Fruit fly (Drosophila melanogaster) whole organism, embryonic: ENCODE results near the gene CG14655.
A peak's percentile ranks its signal among the peaks of the same experiment; 100 is the strongest.

Experiments used
- CG11398 ChIP-seq: fragments of 200-800 bp; sonication (Bioruptor generic); optimal IDR thresholded peaks from 2 replicates; lab custom pipeline; 2016; ENCODE audit warnings: missing biosample characterization, missing genetic modification characterization
- CG11456 ChIP-seq: fragments of 200-800 bp; sonication (Bioruptor generic); IDR thresholded peaks from 3 replicates; pipeline ENCODE4 v1.3.6; 2022; ENCODE audit warnings: missing biosample characterization, missing genetic modification characterization
- CG12236 ChIP-seq: fragments of 200-800 bp; sonication (Bioruptor generic); optimal IDR thresholded peaks from 2 replicates; lab custom pipeline; 2016; ENCODE audit warnings: missing biosample characterization, missing genetic modification characterization
- CG1233 ChIP-seq: fragments of 200-800 bp; sonication (Bioruptor generic); optimal IDR thresholded peaks from 4 replicates; lab custom pipeline; 2018; ENCODE audit warnings: missing biosample characterization, mild to moderate bottlenecking, missing genetic modification characterization
- CG14014 ChIP-seq: fragments of 200-800 bp; sonication (Bioruptor generic); IDR thresholded peaks from 2 replicates; pipeline ENCODE4 v1.3.6; 2022; ENCODE audit warnings: missing biosample characterization, missing genetic modification characterization
- CG14965 ChIP-seq: fragments of 200-800 bp; sonication (Bioruptor generic); optimal IDR thresholded peaks from 2 replicates; lab custom pipeline; 2016; ENCODE audit warnings: missing biosample characterization, missing genetic modification characterization, borderline replicate concordance
- CG15269 ChIP-seq: fragments of 200-800 bp; sonication (Bioruptor generic); optimal IDR thresholded peaks from 2 replicates; lab custom pipeline; 2018; ENCODE audit warnings: missing biosample characterization, mild to moderate bottlenecking, missing genetic modification characterization, moderate library complexity
- CG17385 ChIP-seq: fragments of 200-800 bp; sonication (Bioruptor generic); optimal IDR thresholded peaks from 3 replicates; lab custom pipeline; 2018; ENCODE audit warnings: missing biosample characterization, mild to moderate bottlenecking, missing genetic modification characterization
- CG2202 ChIP-seq: fragments of 200-800 bp; sonication (Bioruptor generic); optimal IDR thresholded peaks from 2 replicates; lab custom pipeline; 2018; ENCODE audit warnings: missing biosample characterization, mild to moderate bottlenecking, missing genetic modification characterization
- CG31224 ChIP-seq: fragments of 200-800 bp; sonication (Bioruptor generic); IDR thresholded peaks from 2 replicates; pipeline ENCODE4 v1.3.6; 2022; ENCODE audit warnings: missing biosample characterization, missing genetic modification characterization
- CG3726 ChIP-seq: fragments of 200-800 bp; sonication (Bioruptor generic); IDR thresholded peaks from 3 replicates; pipeline ENCODE4, ENCODE4 v1.3.6; 2022; ENCODE audit warnings: missing biosample characterization, missing genetic modification characterization
- CG3847 ChIP-seq: fragments of 200-800 bp; sonication (Bioruptor generic); IDR thresholded peaks from 2 replicates; pipeline ENCODE4 v1.3.6; 2022; ENCODE audit warnings: missing biosample characterization, missing genetic modification characterization
- CG4360 ChIP-seq: fragments of 200-800 bp; sonication (Bioruptor generic); IDR thresholded peaks from 2 replicates; pipeline ENCODE4 v1.3.6; 2022; ENCODE audit warnings: missing biosample characterization, missing genetic modification characterization
- CG43689 ChIP-seq: fragments of 200-800 bp; sonication (Bioruptor generic); IDR thresholded peaks from 2 replicates; pipeline ENCODE4 v1.3.6; 2022; ENCODE audit warnings: missing biosample characterization, missing genetic modification characterization
- CG7271 ChIP-seq: fragments of 200-800 bp; sonication (Bioruptor generic); optimal IDR thresholded peaks from 2 replicates; lab custom pipeline; 2018; ENCODE audit warnings: missing biosample characterization, mild to moderate bottlenecking, missing genetic modification characterization, moderate library complexity
- CG8089 ChIP-seq: fragments of 200-800 bp; sonication (Bioruptor generic); optimal IDR thresholded peaks from 3 replicates; lab custom pipeline; 2016; ENCODE audit warnings: missing biosample characterization, missing genetic modification characterization
- CG8944 ChIP-seq: fragments of 200-800 bp; sonication (Bioruptor generic); optimal IDR thresholded peaks from 3 replicates; lab custom pipeline; 2016; ENCODE audit warnings: missing biosample characterization, missing genetic modification characterization
- Dip3 ChIP-seq: fragments of 200-800 bp; sonication (Bioruptor generic); optimal IDR thresholded peaks from 3 replicates; lab custom pipeline; 2016; ENCODE audit warnings: missing biosample characterization, missing genetic modification characterization
- Dref ChIP-seq: fragments of 200-800 bp; sonication (Bioruptor generic); IDR thresholded peaks from 2 replicates; pipeline ENCODE4 v1.3.6; 2022; ENCODE audit warnings: missing biosample characterization, missing genetic modification characterization
- E2f2 ChIP-seq: fragments of 200-800 bp; sonication (Bioruptor generic); IDR thresholded peaks from 2 replicates; pipeline ENCODE4 v1.3.6; 2022; ENCODE audit warnings: missing biosample characterization, missing genetic modification characterization
- GATAe ChIP-seq: fragments of 200-800 bp; sonication (Bioruptor generic); conservative IDR thresholded peaks from 2 replicates; pipeline ENCODE4 v1.3.6; 2022; ENCODE audit warnings: missing biosample characterization, missing genetic modification characterization
- HHEX ChIP-seq: fragments of 200-800 bp; sonication (Bioruptor generic); optimal IDR thresholded peaks from 3 replicates; lab custom pipeline; 2017; ENCODE audit warnings: missing biosample characterization, mild to moderate bottlenecking, missing genetic modification characterization, missing genetic modification reagents
- Myb ChIP-seq: fragments of 200-800 bp; sonication (Bioruptor generic); optimal IDR thresholded peaks from 2 replicates; lab custom pipeline; 2016; ENCODE audit warnings: missing biosample characterization, missing genetic modification characterization
- Nf-YB ChIP-seq: fragments of 200-800 bp; sonication (Bioruptor generic); optimal IDR thresholded peaks from 3 replicates; lab custom pipeline; 2019; ENCODE audit warnings: missing biosample characterization, mild to moderate bottlenecking, missing genetic modification characterization, moderate library complexity
- Oaz ChIP-seq: fragments of 200-800 bp; sonication (Bioruptor generic); IDR thresholded peaks from 2 replicates; pipeline ENCODE4 v1.3.6; 2022; ENCODE audit warnings: missing biosample characterization, missing genetic modification characterization
- Sry-β ChIP-seq: fragments of 200-800 bp; sonication (Bioruptor generic); optimal IDR thresholded peaks from 2 replicates; lab custom pipeline; 2018; ENCODE audit warnings: missing biosample characterization, mild to moderate bottlenecking, missing genetic modification characterization, moderate library complexity
- Xbp1 ChIP-seq: fragments of 200-800 bp; sonication (Bioruptor generic); optimal IDR thresholded peaks from 3 replicates; lab custom pipeline; 2016; ENCODE audit warnings: missing biosample characterization, mild to moderate bottlenecking, missing genetic modification characterization
- caup ChIP-seq: fragments of 200-800 bp; sonication (Bioruptor generic); optimal IDR thresholded peaks from 3 replicates; lab custom pipeline; 2017; ENCODE audit warnings: missing biosample characterization, mild to moderate bottlenecking, missing genetic modification characterization, moderate library complexity; ENCODE audit not compliant: severe bottlenecking
- crp ChIP-seq, 2 experiments: fragments of 200-800 bp; sonication (Bioruptor generic); optimal IDR thresholded peaks; 2 replicates in 1 of 2; 3 replicates in 1 of 2; lab custom pipeline; 2017; ENCODE audit warnings: missing biosample characterization in 2 of 2, missing genetic modification characterization in 2 of 2, mild to moderate bottlenecking in 1 of 2, moderate library complexity in 1 of 2
- danr ChIP-seq: fragments of 200-800 bp; sonication (Bioruptor generic); IDR thresholded peaks from 2 replicates; pipeline ENCODE4 v1.3.6; 2022; ENCODE audit warnings: missing biosample characterization, missing genetic modification characterization
- dmrt11E ChIP-seq: fragments of 200-800 bp; sonication (Bioruptor generic); optimal IDR thresholded peaks from 3 replicates; lab custom pipeline; 2018; ENCODE audit warnings: missing biosample characterization, mild to moderate bottlenecking, missing genetic modification characterization, moderate library complexity
- esg ChIP-seq: fragments of 200-800 bp; sonication (Bioruptor generic); conservative IDR thresholded peaks from 2 replicates; pipeline ENCODE4 v1.3.6; 2022; ENCODE audit warnings: missing biosample characterization, missing genetic modification characterization
- fd96Cb ChIP-seq: fragments of 200-800 bp; sonication (Bioruptor generic); optimal IDR thresholded peaks from 2 replicates; lab custom pipeline; 2018; ENCODE audit warnings: missing biosample characterization, mild to moderate bottlenecking, missing genetic modification characterization, moderate library complexity
- gce ChIP-seq: fragments of 200-800 bp; sonication (Bioruptor generic); IDR thresholded peaks from 3 replicates; pipeline ENCODE4 v1.3.6; 2022; ENCODE audit warnings: missing biosample characterization, missing genetic modification characterization
- gem ChIP-seq: fragments of 200-800 bp; sonication (Bioruptor generic); optimal IDR thresholded peaks from 2 replicates; lab custom pipeline; 2019; ENCODE audit warnings: missing biosample characterization, mild to moderate bottlenecking, missing genetic modification characterization, moderate library complexity
- her ChIP-seq: fragments of 200-800 bp; sonication (Bioruptor generic); optimal IDR thresholded peaks from 2 replicates; lab custom pipeline; 2016; ENCODE audit warnings: missing biosample characterization, missing genetic modification characterization
- ind ChIP-seq: fragments of 200-800 bp; sonication (Bioruptor generic); optimal IDR thresholded peaks from 3 replicates; lab custom pipeline; 2016; ENCODE audit warnings: missing biosample characterization, missing genetic modification characterization
- insv ChIP-seq, 2 experiments: fragments of 200-800 bp; sonication (Bioruptor generic); optimal IDR thresholded peaks; 3 replicates each; lab custom pipeline; 2016 to 2018; ENCODE audit warnings: missing biosample characterization in 2 of 2, missing genetic modification characterization in 2 of 2
- jigr1 ChIP-seq: fragments of 200-800 bp; sonication (Bioruptor generic); IDR thresholded peaks from 3 replicates; pipeline ENCODE4 v1.3.6; 2022; ENCODE audit warnings: missing biosample characterization, missing genetic modification characterization
- repo ChIP-seq: fragments of 200-800 bp; sonication (Bioruptor generic); optimal IDR thresholded peaks from 2 replicates; lab custom pipeline; 2016; ENCODE audit warnings: missing biosample characterization, missing genetic modification characterization
- sens-2 ChIP-seq: fragments of 200-800 bp; sonication (Bioruptor generic); IDR thresholded peaks from 2 replicates; pipeline ENCODE4 v1.3.6; 2022; ENCODE audit warnings: missing biosample characterization, missing genetic modification characterization
- sima ChIP-seq: fragments of 200-800 bp; sonication (Bioruptor generic); optimal IDR thresholded peaks from 2 replicates; lab custom pipeline; 2016; ENCODE audit warnings: missing biosample characterization, missing genetic modification characterization
- slbo ChIP-seq: fragments of 200-800 bp; sonication (Bioruptor generic); IDR thresholded peaks from 2 replicates; pipeline ENCODE4 v1.3.6; 2022; ENCODE audit warnings: missing biosample characterization, missing genetic modification characterization
- ttk ChIP-seq: fragments of 200-800 bp; sonication (Bioruptor generic); IDR thresholded peaks from 2 replicates; pipeline ENCODE4 v2.1.2; 2022; ENCODE audit warnings: missing biosample characterization, missing genetic modification characterization
- tup ChIP-seq: fragments of 200-800 bp; sonication (Bioruptor generic); optimal IDR thresholded peaks from 2 replicates; lab custom pipeline; 2016; ENCODE audit warnings: missing biosample characterization, mild to moderate bottlenecking, missing genetic modification characterization, moderate library complexity
- twi ChIP-seq: fragments of 200-800 bp; optimal IDR thresholded peaks from 2 replicates; lab custom pipeline; 2019; ENCODE audit warnings: missing biosample characterization, mild to moderate bottlenecking, missing genetic modification characterization, moderate library complexity
- wor ChIP-seq: fragments of 200-800 bp; sonication (Bioruptor generic); IDR thresholded peaks from 2 replicates; pipeline ENCODE4 v1.3.6; 2022; ENCODE audit warnings: missing biosample characterization, missing genetic modification characterization
- z ChIP-seq: fragments of 200-800 bp; sonication (Bioruptor generic); IDR thresholded peaks from 3 replicates; pipeline ENCODE4 v1.3.6; 2022; ENCODE audit warnings: missing biosample characterization, missing genetic modification characterization
- zfh1 ChIP-seq: fragments of 200-800 bp; sonication (Bioruptor generic); IDR thresholded peaks from 3 replicates; pipeline ENCODE4 v1.3.6; 2022; ENCODE audit warnings: missing biosample characterization, missing genetic modification characterization

CG14655 gene

dm6 chr3R:4804828-4805707 lies 25.0 kb upstream of the CG14655 start (continued):
- TF ChIP-seq E2f2 (GFP tag; lab: Robert Waterston, UW) (0 out of 2 replicates have a peak, but pooled peaks have one; percentile 35), repo (GFP tag; lab: Kevin White, UChicago) (no peak), zfh1 (peak; percentile 31; the same call in 1 of the 3 replicates), sens-2 (no peak), GATAe (GFP tag; lab: Robert Waterston, UW) (no peak), CG14965 (GFP tag; lab: Kevin White, UChicago) (no peak), slbo (GFP tag; lab: Robert Waterston, UW) (peak; percentile 68), CG43689 (GFP tag; lab: Robert Waterston, UW) (0 out of 2 replicates have a peak, but pooled peaks have one; percentile 44), Oaz (0 out of 2 replicates have a peak, but pooled peaks have one; percentile 12), CG11456 (GFP tag; lab: Robert Waterston, UW) (no peak), danr (GFP tag; lab: Robert Waterston, UW) (no peak), esg (peak; percentile 26; the same call in 1 of the 2 replicates), CG3726 (no peak), Dip3 (GFP tag; lab: Kevin White, UChicago) (no peak), CG11398 (no peak), z (no peak; the same call in none of the 3 replicates), crp (GFP tag; optimal IDR thresholded peaks at IDR 0.05; lab: Kevin White, UChicago) (peak in 1 of 2 experiments; percentile 58), CG1233 (GFP tag; lab: Kevin White, UChicago) (peak; percentile 41), Xbp1 (GFP tag; lab: Kevin White, UChicago) (peak; percentile 27), Dref (GFP tag; lab: Robert Waterston, UW) (no peak), tup (GFP tag; lab: Kevin White, UChicago) (no peak), CG12236 (GFP tag; lab: Kevin White, UChicago) (no peak), Sry-β (GFP tag; lab: Kevin White, UChicago) (peak; percentile 79), insv (GFP tag; optimal IDR thresholded peaks at IDR 0.05; lab: Kevin White, UChicago) (no peak), CG8089 (no peak), CG8944 (no peak), CG3847 (GFP tag; lab: Robert Waterston, UW) (no peak), HHEX (GFP tag; lab: Kevin White, UChicago) (peak; percentile 69), Myb (GFP tag; lab: Kevin White, UChicago) (no peak), ttk (peak; percentile 48), CG15269 (peak; percentile 85), caup (peak; percentile 45), CG2202 (peak; percentile 11), gce (GFP tag; lab: Robert Waterston, UW) (0 out of 3 replicates have a peak, but pooled peaks have one; percentile 32), gem (peak; percentile 90), wor (GFP tag; lab: Robert Waterston, UW) (peak; percentile 44; the same call in 1 of the 2 replicates), twi (peak; percentile 23), her (GFP tag; lab: Kevin White, UChicago) (no peak), dmrt11E (tag; lab: Kevin White, UChicago) (peak; percentile 74), CG4360 (GFP tag; lab: Robert Waterston, UW) (no peak), ind (peak; percentile 37), CG31224 (GFP tag; lab: Robert Waterston, UW) (no peak; the same call in none of the 2 replicates), CG17385 (peak; percentile 66), Nf-YB (GFP tag; lab: Kevin White, UChicago) (peak; percentile 56), fd96Cb (peak; percentile 68), CG14014 (GFP tag; lab: Robert Waterston, UW) (peak; percentile 55), jigr1 (GFP tag; lab: Robert Waterston, UW) (no peak), sima (GFP tag; lab: Kevin White, UChicago) (no peak), CG7271 (tag; lab: Kevin White, UChicago) (peak; percentile 4)
